Fruit fly (Drosophila melanogaster) whole organism, embryonic: Measurements from ENCODE around the gene CG44006.

ENCODE experiments used
- Aef1 ChIP-seq: fragments of 200-800 bp; sonication (Bioruptor generic); IDR thresholded peaks from 3 replicates; pipeline ENCODE4 v1.3.6; 2022; ENCODE audit warnings: missing biosample characterization, missing genetic modification characterization
- CG10147 ChIP-seq: fragments of 200-800 bp; sonication (Bioruptor generic); optimal IDR thresholded peaks from 2 replicates; lab custom pipeline; 2019; ENCODE audit warnings: missing biosample characterization, mild to moderate bottlenecking, missing genetic modification characterization, moderate library complexity
- CG13287 ChIP-seq: fragments of 200-800 bp; sonication (Bioruptor generic); IDR thresholded peaks from 2 replicates; pipeline ENCODE4 v1.3.6; 2022; ENCODE audit warnings: missing biosample characterization, missing genetic modification characterization; ENCODE audit not compliant: partially characterized antibody
- CG13775 ChIP-seq: fragments of 200-800 bp; sonication (Bioruptor generic); optimal IDR thresholded peaks from 3 replicates; lab custom pipeline; 2017; ENCODE audit warnings: missing biosample characterization, mild to moderate bottlenecking, missing genetic modification characterization
- CG15011 ChIP-seq: fragments of 200-800 bp; sonication (Bioruptor generic); optimal IDR thresholded peaks from 3 replicates; lab custom pipeline; 2018; ENCODE audit warnings: missing biosample characterization, mild to moderate bottlenecking, missing genetic modification characterization
- CG17802 ChIP-seq: fragments of 200-800 bp; sonication (Bioruptor generic); optimal IDR thresholded peaks from 2 replicates; lab custom pipeline; 2018; ENCODE audit warnings: missing biosample characterization, mild to moderate bottlenecking, missing genetic modification characterization, moderate library complexity
- CG18619 ChIP-seq: fragments of 200-800 bp; sonication (Bioruptor generic); optimal IDR thresholded peaks from 3 replicates; lab custom pipeline; 2017; ENCODE audit warnings: missing biosample characterization, mild to moderate bottlenecking, missing genetic modification characterization
- CG18764 ChIP-seq: fragments of 200-800 bp; sonication (Bioruptor generic); optimal IDR thresholded peaks from 3 replicates; lab custom pipeline; 2016; ENCODE audit warnings: missing biosample characterization, missing genetic modification characterization
- CG2116 ChIP-seq: fragments of 200-800 bp; sonication (Bioruptor generic); optimal IDR thresholded peaks from 3 replicates; lab custom pipeline; 2018; ENCODE audit warnings: missing biosample characterization, mild to moderate bottlenecking, missing genetic modification characterization
- CG31441 ChIP-seq: fragments of 200-800 bp; sonication (Bioruptor generic); IDR thresholded peaks from 2 replicates; pipeline ENCODE4 v1.3.6; 2022; ENCODE audit warnings: missing biosample characterization, missing genetic modification characterization
- CG32767 ChIP-seq: fragments of 200-800 bp; sonication (Bioruptor generic); IDR thresholded peaks from 2 replicates; pipeline ENCODE4 v1.3.6; 2022; ENCODE audit warnings: missing biosample characterization, missing genetic modification characterization
- CG34376 ChIP-seq: fragments of 200-800 bp; sonication (Bioruptor generic); optimal IDR thresholded peaks from 2 replicates; lab custom pipeline; 2018; ENCODE audit warnings: missing biosample characterization, mild to moderate bottlenecking, missing genetic modification characterization
- CG6854 ChIP-seq: fragments of 200-800 bp; sonication (Bioruptor generic); optimal IDR thresholded peaks from 3 replicates; lab custom pipeline; 2017; ENCODE audit warnings: missing biosample characterization, mild to moderate bottlenecking, missing genetic modification characterization
- CG9727 ChIP-seq: fragments of 200-800 bp; sonication (Bioruptor generic); optimal IDR thresholded peaks from 3 replicates; lab custom pipeline; 2017; ENCODE audit warnings: missing biosample characterization, mild to moderate bottlenecking, missing genetic modification characterization
- CHES-1-like ChIP-seq: fragments of 200-800 bp; sonication (Bioruptor generic); optimal IDR thresholded peaks from 2 replicates; lab custom pipeline; 2016; ENCODE audit warnings: missing biosample characterization, missing genetic modification characterization
- D ChIP-seq, 2 experiments: fragments of 200-800 bp in 1 of 2; fragments of >200 bp in 1 of 2; sonication (Bioruptor generic) in 1 of 2; optimal IDR thresholded peaks; 2 replicates in 1 of 2; 3 replicates in 1 of 2; lab custom pipeline; 2017; ENCODE audit warnings: mild to moderate bottlenecking in 1 of 2, missing biosample characterization in 1 of 2, missing genetic modification characterization in 1 of 2, missing genetic modification reagents in 1 of 2
- Gsc ChIP-seq: fragments of 200-800 bp; sonication (Bioruptor generic); IDR thresholded peaks from 2 replicates; pipeline ENCODE4 v1.3.6; 2022; ENCODE audit warnings: missing biosample characterization, missing genetic modification characterization
- Hmr ChIP-seq: fragments of 200-800 bp; sonication (Bioruptor generic); optimal IDR thresholded peaks from 3 replicates; lab custom pipeline; 2017; ENCODE audit warnings: mild to moderate bottlenecking, missing biosample characterization, missing genetic modification reagents, missing genetic modification characterization
- Hsf ChIP-seq: fragments of 200-800 bp; sonication (Bioruptor generic); optimal IDR thresholded peaks from 3 replicates; lab custom pipeline; 2016; ENCODE audit warnings: missing biosample characterization, missing genetic modification characterization
- Jarid2 ChIP-seq: fragments of 200-800 bp; sonication (Bioruptor generic); optimal IDR thresholded peaks from 3 replicates; lab custom pipeline; 2017; ENCODE audit warnings: mild to moderate bottlenecking, missing biosample characterization, missing genetic modification reagents, missing genetic modification characterization
- Lpt ChIP-seq: fragments of >200 bp; optimal IDR thresholded peaks from 2 replicates; lab custom pipeline; 2018; ENCODE audit warnings: missing biosample characterization, missing genetic modification characterization
- Max ChIP-seq: fragments of 200-800 bp; sonication (Bioruptor generic); optimal IDR thresholded peaks from 2 replicates; lab custom pipeline; 2016; ENCODE audit warnings: missing biosample characterization, mild to moderate bottlenecking, missing genetic modification characterization
- Mrtf ChIP-seq: fragments of 200-800 bp; sonication (Bioruptor generic); IDR thresholded peaks from 3 replicates; pipeline ENCODE4 v1.3.6; 2022; ENCODE audit warnings: missing biosample characterization, missing genetic modification characterization
- PHDP ChIP-seq: fragments of 200-800 bp; sonication (Bioruptor generic); optimal IDR thresholded peaks from 3 replicates; lab custom pipeline; 2018; ENCODE audit warnings: missing biosample characterization, mild to moderate bottlenecking, missing genetic modification characterization, moderate library complexity
- Ravus ChIP-seq: fragments of 200-800 bp; sonication (Bioruptor generic); IDR thresholded peaks from 2 replicates; pipeline ENCODE4 v1.3.6; 2022; ENCODE audit warnings: missing biosample characterization, missing genetic modification characterization
- YL-1 ChIP-seq: fragments of 200-800 bp; sonication (Bioruptor generic); optimal IDR thresholded peaks from 3 replicates; lab custom pipeline; 2017; ENCODE audit warnings: missing biosample characterization, mild to moderate bottlenecking, missing genetic modification characterization
- ac ChIP-seq: fragments of 200-800 bp; sonication (Bioruptor generic); optimal IDR thresholded peaks from 3 replicates; lab custom pipeline; 2017; ENCODE audit warnings: missing biosample characterization, mild to moderate bottlenecking, missing genetic modification characterization
- az2 ChIP-seq: fragments of 200-800 bp; sonication (Bioruptor generic); optimal IDR thresholded peaks from 3 replicates; lab custom pipeline; 2016; ENCODE audit warnings: missing biosample characterization, missing genetic modification characterization
- bab2 ChIP-seq: fragments of 200-800 bp; sonication (Bioruptor generic); optimal IDR thresholded peaks from 2 replicates; lab custom pipeline; 2016; ENCODE audit warnings: missing biosample characterization, missing genetic modification characterization
- corto ChIP-seq: fragments of 200-800 bp; sonication (Bioruptor generic); optimal IDR thresholded peaks from 2 replicates; lab custom pipeline; 2016; ENCODE audit warnings: missing biosample characterization, mild to moderate bottlenecking, missing genetic modification characterization, moderate library complexity
- ftz-f1 ChIP-seq: fragments of 200-800 bp; sonication (Bioruptor generic); optimal IDR thresholded peaks from 2 replicates; lab custom pipeline; 2016; ENCODE audit warnings: missing biosample characterization, missing genetic modification characterization
- hbn ChIP-seq: fragments of 200-800 bp; sonication (Bioruptor generic); IDR thresholded peaks from 2 replicates; pipeline ENCODE4 v1.3.6; 2022; ENCODE audit warnings: missing biosample characterization, missing genetic modification characterization; ENCODE audit not compliant: partially characterized antibody
- hkb ChIP-seq, 2 experiments: fragments of 200-800 bp in 1 of 2; fragments of >200 bp in 1 of 2; sonication (Bioruptor generic) in 1 of 2; IDR thresholded peaks in 1 of 2; optimal IDR thresholded peaks in 1 of 2; 2 replicates each; pipeline versions ENCODE4 v1.3.6 to Lab custom; 2017 to 2022; ENCODE audit warnings: missing biosample characterization in 1 of 2, missing genetic modification characterization in 1 of 2
- kah ChIP-seq: fragments of 200-800 bp; sonication (Bioruptor generic); optimal IDR thresholded peaks from 2 replicates; lab custom pipeline; 2018; ENCODE audit warnings: missing biosample characterization, mild to moderate bottlenecking, missing genetic modification characterization
- klu ChIP-seq: fragments of 200-800 bp; sonication (Bioruptor generic); IDR thresholded peaks from 2 replicates; pipeline ENCODE4 v1.3.6; 2022; ENCODE audit warnings: missing biosample characterization, missing genetic modification characterization
- lab ChIP-seq: fragments of 200-800 bp; sonication (Bioruptor generic); optimal IDR thresholded peaks from 3 replicates; lab custom pipeline; 2017; ENCODE audit warnings: missing biosample characterization, missing genetic modification characterization, mild to moderate bottlenecking, moderate library complexity, missing genetic modification reagents
- nau ChIP-seq: fragments of 200-800 bp; sonication (Bioruptor generic); optimal IDR thresholded peaks from 3 replicates; lab custom pipeline; 2017; ENCODE audit warnings: missing biosample characterization, mild to moderate bottlenecking, missing genetic modification characterization, missing genetic modification reagents
- pita ChIP-seq: fragments of 200-800 bp; sonication (Bioruptor generic); optimal IDR thresholded peaks from 2 replicates; lab custom pipeline; 2017; ENCODE audit warnings: missing biosample characterization, mild to moderate bottlenecking, missing genetic modification characterization
- scrt ChIP-seq: fragments of 200-800 bp; sonication (Bioruptor generic); optimal IDR thresholded peaks from 2 replicates; lab custom pipeline; 2018; ENCODE audit warnings: missing biosample characterization, mild to moderate bottlenecking, missing genetic modification characterization, moderate library complexity
- slbo ChIP-seq: fragments of 200-800 bp; sonication (Bioruptor generic); IDR thresholded peaks from 2 replicates; pipeline ENCODE4 v1.3.6; 2022; ENCODE audit warnings: missing biosample characterization, missing genetic modification characterization
- tna ChIP-seq: fragments of 200-800 bp; sonication (Bioruptor generic); IDR thresholded peaks from 2 replicates; pipeline ENCODE4 v1.3.6; 2022; ENCODE audit warnings: missing biosample characterization, missing genetic modification characterization; ENCODE audit not compliant: partially characterized antibody
- trem ChIP-seq: fragments of 200-800 bp; optimal IDR thresholded peaks from 3 replicates; lab custom pipeline; 2019; ENCODE audit warnings: missing biosample characterization, mild to moderate bottlenecking, missing genetic modification characterization, moderate library complexity
- twi ChIP-seq: fragments of 200-800 bp; optimal IDR thresholded peaks from 2 replicates; lab custom pipeline; 2019; ENCODE audit warnings: missing biosample characterization, mild to moderate bottlenecking, missing genetic modification characterization, moderate library complexity
- tx ChIP-seq: fragments of 200-800 bp; sonication (Bioruptor generic); optimal IDR thresholded peaks from 2 replicates; lab custom pipeline; 2016; ENCODE audit warnings: missing biosample characterization, missing genetic modification characterization
- wek ChIP-seq: fragments of 200-800 bp; sonication (Bioruptor generic); optimal IDR thresholded peaks from 3 replicates; lab custom pipeline; 2018; ENCODE audit warnings: missing biosample characterization, mild to moderate bottlenecking, missing genetic modification characterization, moderate library complexity
- yki ChIP-seq: fragments of >200 bp; optimal IDR thresholded peaks from 3 replicates; lab custom pipeline; 2018
- zen2 ChIP-seq: fragments of 200-800 bp; sonication (Bioruptor generic); IDR thresholded peaks from 3 replicates; pipeline ENCODE4 v1.3.6; 2022; ENCODE audit warnings: missing biosample characterization, missing genetic modification characterization; ENCODE audit not compliant: partially characterized antibody

Gene CG44006

dm6 chr3L:18029546-18030300 lies 40.2 kb downstream of the CG44006 start (continued):
- TF ChIP-seq pita (no peak), hkb (optimal IDR thresholded peaks at IDR 0.05; lab: Kevin White, UChicago) (no peak), hkb (GFP tag; IDR thresholded peaks at IDR 0.05; lab: Robert Waterston, UW) (peak; percentile 78), Hmr (GFP tag; lab: Kevin White, UChicago) (peak; percentile 80), CG18619 (GFP tag; lab: Kevin White, UChicago) (peak; percentile 76), CG18764 (peak; percentile 73), trem (peak; percentile 19), PHDP (tag; lab: Kevin White, UChicago) (peak; percentile 68), D (optimal IDR thresholded peaks at IDR 0.05; lab: Kevin White, UChicago) (no peak), D (GFP tag; optimal IDR thresholded peaks at IDR 0.05; lab: Kevin White, UChicago) (peak; percentile 82), ac (peak; percentile 74), CG13287 (peak; percentile 60), tna (GFP tag; lab: Robert Waterston, UW) (no peak), CG9727 (peak; percentile 74), hbn (GFP tag; lab: Robert Waterston, UW) (peak; percentile 13; the same call in 1 of the 2 replicates), wek (GFP tag; lab: Kevin White, UChicago) (peak; percentile 85), Mrtf (GFP tag; lab: Robert Waterston, UW) (peak; percentile 58; the same call in 2 of the 3 replicates), az2 (GFP tag; lab: Kevin White, UChicago) (peak; percentile 16), kah (peak; percentile 47), CG6854 (GFP tag; lab: Kevin White, UChicago) (peak; percentile 61), ftz-f1 (GFP tag; lab: Kevin White, UChicago) (peak; percentile 100), CHES-1-like (GFP tag; lab: Kevin White, UChicago) (peak; percentile 70), CG15011 (GFP tag; lab: Kevin White, UChicago) (peak; percentile 50), Hsf (GFP tag; lab: Kevin White, UChicago) (peak; percentile 23), yki (lab: Kevin White, UChicago) (peak; percentile 45), Lpt (GFP tag; lab: Kevin White, UChicago) (no peak), Ravus (GFP tag; lab: Robert Waterston, UW) (no peak), nau (GFP tag; lab: Kevin White, UChicago) (peak; percentile 91), Gsc (GFP tag; lab: Robert Waterston, UW) (no peak), twi (tag; lab: Kevin White, UChicago) (peak; percentile 54), bab2 (peak; percentile 68), CG13775 (GFP tag; lab: Kevin White, UChicago) (no peak), slbo (GFP tag; lab: Robert Waterston, UW) (peak; percentile 55), CG31441 (GFP tag; lab: Robert Waterston, UW) (peak; percentile 47), scrt (GFP tag; lab: Kevin White, UChicago) (peak; percentile 79), lab (GFP tag; lab: Kevin White, UChicago) (peak; percentile 91), klu (GFP tag; lab: Robert Waterston, UW) (no peak), CG17802 (tag; lab: Kevin White, UChicago) (peak; percentile 17), corto (GFP tag; lab: Kevin White, UChicago) (peak; percentile 21), CG2116 (GFP tag; lab: Kevin White, UChicago) (peak; percentile 59), Max (GFP tag; lab: Kevin White, UChicago) (peak; percentile 56), CG10147 (peak; percentile 57), zen2 (GFP tag; lab: Robert Waterston, UW) (no peak; the same call in 2 of the 3 replicates), CG34376 (GFP tag; lab: Kevin White, UChicago) (peak; percentile 84), CG32767 (GFP tag; lab: Robert Waterston, UW) (peak; percentile 87), tx (GFP tag; lab: Kevin White, UChicago) (peak; percentile 47), Aef1 (GFP tag; lab: Robert Waterston, UW) (peak; percentile 39; the same call in 1 of the 3 replicates), Jarid2 (GFP tag; lab: Kevin White, UChicago) (peak; percentile 66), YL-1 (peak; percentile 64)
